Fruit fly (Drosophila melanogaster): ENCODE results near the gene CG7606.

The CG7606 gene

DNA sequence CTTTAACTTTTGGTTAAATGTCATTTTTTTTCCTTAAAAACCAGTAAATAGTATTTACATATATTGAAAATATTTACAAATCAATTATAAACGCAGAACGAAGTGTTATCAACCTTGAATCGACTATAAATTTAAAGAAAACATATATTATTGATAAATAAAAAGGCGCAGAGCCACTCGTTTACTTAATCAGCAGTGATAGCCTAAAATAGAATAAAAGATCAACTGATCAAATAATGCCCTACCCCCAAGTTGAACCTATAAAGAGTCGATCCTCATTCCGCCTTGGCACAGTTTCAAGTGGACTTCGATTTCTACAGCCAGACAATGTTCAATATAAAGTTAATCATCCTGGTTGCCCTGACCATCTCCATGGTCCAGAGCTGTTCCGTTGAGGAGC is at the start of gene CG7606:
Gene CG7606, plus strand, starts transcription at position 301 of the 400 bp plus-strand sequence.
- no peak for TF ChIP-seq CG17801 (GFP tag; optimal IDR thresholded peaks at IDR 0.05; ENCODE audit: partially characterized antibody)

- TF ChIP-seq CG17801 (GFP tag; optimal IDR thresholded peaks at IDR 0.05; ENCODE audit: partially characterized antibody) = no peak
These were observed 46.4 kb upstream of the CG7606 start for dm6 chr3R:17549985-17550384.

DNA sequence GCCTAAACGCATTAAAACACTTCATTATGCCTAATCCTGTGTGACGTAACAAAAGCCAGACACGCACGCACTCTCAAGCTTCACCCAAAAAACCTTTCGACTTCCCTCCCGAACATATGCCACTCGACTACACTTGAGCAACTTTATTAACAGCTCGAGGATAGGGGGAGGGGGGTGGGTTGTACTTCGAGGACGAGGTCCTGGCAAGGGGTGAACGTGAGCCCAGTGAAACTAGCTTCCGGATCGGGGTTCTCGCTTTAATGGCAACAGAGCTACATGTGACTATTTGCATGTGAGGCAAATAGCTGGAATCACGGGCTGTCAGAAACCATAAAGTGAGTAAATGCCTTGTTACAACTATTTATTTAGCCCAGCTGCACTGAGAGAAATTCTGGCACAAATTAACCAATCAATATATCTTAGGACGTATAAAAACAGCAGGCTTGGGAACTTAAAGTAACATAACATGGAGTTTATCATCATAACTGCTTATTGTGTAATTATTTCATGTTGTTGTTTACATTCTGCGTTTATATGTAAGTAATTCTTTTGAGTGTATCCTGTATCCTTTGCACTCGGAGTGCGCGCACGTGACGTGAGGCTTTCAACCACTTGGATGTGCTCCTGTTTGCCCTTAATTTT is 45.4 kb upstream of the CG7606 start:
- no peak for TF ChIP-seq CG17801 (GFP tag; optimal IDR thresholded peaks at IDR 0.05; ENCODE audit: partially characterized antibody)

dm6 chr3R:17557487-17557886 is 38.8 kb upstream of the CG7606 start:
- TF ChIP-seq CG17801 (GFP tag; optimal IDR thresholded peaks at IDR 0.05; ENCODE audit: partially characterized antibody) = no peak

DNA sequence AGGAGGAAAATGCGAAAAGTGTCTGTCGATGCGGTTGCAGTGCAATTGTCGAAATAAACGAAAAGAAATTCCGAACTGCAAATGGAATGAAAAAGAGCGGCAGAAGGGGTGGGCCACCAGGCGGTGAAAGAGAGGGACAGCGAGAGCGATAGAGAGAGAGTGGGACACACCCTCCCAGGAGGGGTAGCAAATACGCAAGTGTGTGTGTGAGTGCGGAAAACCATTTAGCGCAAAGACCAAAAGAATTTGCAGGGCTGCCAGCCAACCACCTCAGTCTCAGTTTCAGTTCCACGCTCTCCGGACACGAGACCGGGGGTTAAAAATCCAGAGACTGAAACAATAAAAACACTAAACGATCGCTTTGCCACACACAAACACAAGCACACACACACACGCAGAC is 37.7 kb upstream of the CG7606 start, which contains the start of gene Hmx:
Gene Hmx, plus strand, starts transcription at position 301 of the 400 bp plus-strand sequence.
- no peak for TF ChIP-seq CG17801 (GFP tag; optimal IDR thresholded peaks at IDR 0.05; ENCODE audit: partially characterized antibody)

- TF ChIP-seq CG17801 (GFP tag; optimal IDR thresholded peaks at IDR 0.05; ENCODE audit: partially characterized antibody) = no peak
These were observed 35.2 kb upstream of the CG7606 start for dm6 chr3R:17561175-17561574.

DNA sequence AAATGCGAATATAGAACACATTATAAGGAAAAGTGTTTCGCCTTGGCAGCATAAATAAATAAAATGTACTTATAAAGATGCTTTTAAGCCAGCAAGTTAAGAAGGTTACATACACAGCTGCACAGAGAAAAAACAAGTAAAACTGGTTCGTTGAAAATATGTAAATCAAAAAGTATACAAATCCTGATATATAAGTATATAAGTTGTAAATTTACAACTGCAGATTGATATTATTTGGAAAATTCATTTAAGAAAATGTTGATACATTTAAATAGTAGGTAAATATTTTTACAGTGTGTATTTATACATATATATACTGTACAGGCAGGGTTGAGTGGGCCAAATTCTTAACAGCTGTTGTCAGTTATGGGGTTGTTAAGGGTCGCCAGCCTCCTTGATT is 31.5 kb upstream of the CG7606 start:
- no peak for TF ChIP-seq CG17801 (GFP tag; optimal IDR thresholded peaks at IDR 0.05; ENCODE audit: partially characterized antibody)

DNA sequence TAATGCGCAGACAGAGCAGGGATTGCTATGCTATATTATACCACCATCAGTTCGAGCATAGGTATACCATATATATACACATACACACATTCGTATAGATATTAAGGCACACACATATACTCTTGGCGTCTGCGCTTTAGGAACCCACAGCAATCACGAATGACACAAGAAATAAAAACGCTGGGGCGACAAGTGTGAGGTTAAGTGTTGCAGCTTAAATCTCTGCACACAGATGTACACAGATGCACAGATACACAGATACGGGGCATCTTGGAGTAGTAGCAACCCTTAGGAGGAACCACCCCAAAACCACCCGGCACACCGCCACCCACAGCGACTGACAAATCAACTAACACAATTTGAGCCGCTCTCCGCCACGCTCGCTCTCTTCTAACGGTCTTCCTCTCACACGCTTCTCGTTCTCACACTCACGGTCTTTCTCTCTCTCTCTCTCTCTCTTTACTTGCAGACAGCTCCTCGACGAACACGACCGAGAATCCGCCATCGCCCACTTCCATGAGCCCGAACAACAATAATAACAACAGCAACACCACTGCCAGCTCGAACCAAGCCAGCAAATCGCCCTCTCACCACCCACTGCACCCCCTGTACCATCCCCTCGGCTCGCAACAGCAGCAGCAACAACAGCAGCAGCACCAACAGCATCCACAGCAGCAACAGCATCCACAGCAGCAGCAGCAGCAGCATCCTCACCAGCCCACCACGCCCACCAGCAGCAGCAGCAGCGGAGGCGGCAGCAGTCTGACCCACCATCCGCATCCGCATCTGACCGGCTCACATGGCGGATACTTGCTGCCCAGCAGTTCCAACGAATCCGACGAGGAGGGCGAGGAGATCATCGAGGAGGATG is 29.5 kb upstream of the CG7606 start:
- no peak for TF ChIP-seq CG17801 (GFP tag; optimal IDR thresholded peaks at IDR 0.05; ENCODE audit: partially characterized antibody)

DNA sequence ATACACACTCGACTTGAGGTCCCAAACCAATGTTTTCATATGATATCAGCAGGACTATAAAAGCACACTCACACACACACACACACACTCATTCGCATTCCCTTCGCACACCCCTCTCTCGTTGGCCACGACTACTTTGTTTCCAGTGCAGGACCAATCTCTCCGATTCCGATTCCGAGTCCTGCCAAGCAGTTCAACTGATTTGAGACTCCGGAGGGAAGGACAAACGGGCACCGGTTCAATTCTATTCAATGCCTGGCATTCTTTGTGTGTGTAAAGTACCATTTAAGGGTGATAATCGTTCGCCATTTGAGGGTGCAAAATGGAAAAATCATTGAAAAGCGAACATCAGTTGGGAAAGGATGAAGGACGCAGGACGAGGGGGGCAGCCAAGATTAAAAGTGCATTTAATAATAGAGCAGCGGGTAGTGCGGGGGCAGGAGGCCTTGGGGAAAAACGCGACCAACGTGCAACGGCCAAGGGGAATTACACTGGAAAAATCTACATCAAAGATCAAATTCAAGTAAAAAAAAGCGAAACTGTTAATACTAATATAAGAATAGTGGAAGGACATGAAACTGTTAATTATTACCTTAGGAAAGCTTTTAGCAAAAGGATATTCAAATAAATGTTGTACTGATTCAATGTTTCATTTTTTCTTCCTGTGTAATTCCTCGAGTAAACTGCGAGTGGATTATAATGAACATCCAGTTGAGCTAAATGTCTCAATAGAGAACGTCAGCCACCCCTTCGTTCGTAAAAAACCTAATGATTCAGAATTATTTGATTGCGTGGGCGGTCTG is 12.5 kb upstream of the CG7606 start:
- no peak for TF ChIP-seq CG17801 (GFP tag; optimal IDR thresholded peaks at IDR 0.05; ENCODE audit: partially characterized antibody)

DNA sequence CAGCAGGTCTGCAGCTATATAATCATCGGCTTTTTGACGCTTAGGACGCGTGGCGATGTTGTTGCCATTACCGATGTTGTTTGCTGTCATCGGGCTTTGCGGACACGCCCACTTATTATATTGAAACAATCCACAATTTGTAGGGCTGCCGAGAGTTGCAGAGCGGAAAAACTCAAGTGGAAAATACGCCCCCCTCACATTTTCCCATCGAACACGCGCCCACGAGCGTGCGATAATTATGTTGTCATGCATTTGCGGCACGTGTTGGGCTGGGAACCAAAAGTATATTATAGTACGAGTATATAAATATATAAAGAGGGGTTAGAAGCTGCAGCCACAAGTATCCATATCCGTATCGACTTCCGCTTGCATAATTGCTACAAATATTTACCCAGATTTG is 7.5 kb upstream of the CG7606 start:
- no peak for TF ChIP-seq CG17801 (GFP tag; optimal IDR thresholded peaks at IDR 0.05; ENCODE audit: partially characterized antibody)

- TF ChIP-seq CG17801 (GFP tag; optimal IDR thresholded peaks at IDR 0.05; ENCODE audit: partially characterized antibody) = no peak
These were observed 4.5 kb upstream of the CG7606 start for dm6 chr3R:17591831-17592230.

DNA sequence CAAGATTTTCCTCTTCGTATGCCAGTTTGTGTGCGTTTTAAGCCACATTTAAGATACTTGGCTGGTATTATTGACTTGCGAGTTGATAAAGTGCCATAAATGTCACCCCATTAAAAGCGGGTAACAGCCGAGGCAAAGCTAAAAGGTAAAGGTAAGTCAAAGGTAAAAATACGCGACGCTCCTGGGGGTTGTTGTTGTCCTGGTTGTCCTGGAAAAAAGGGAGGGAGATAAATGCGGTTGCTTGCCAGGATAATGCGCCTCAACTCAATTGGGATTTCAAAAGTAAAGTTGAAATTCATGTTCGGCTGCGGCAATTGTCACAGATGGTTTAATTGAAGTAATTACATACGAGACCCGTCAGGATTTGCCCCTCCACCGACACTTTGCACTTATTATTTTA is 2.9 kb upstream of the CG7606 start:
- TF ChIP-seq CG17801 (GFP tag; optimal IDR thresholded peaks at IDR 0.05; ENCODE audit: partially characterized antibody) = no peak

DNA sequence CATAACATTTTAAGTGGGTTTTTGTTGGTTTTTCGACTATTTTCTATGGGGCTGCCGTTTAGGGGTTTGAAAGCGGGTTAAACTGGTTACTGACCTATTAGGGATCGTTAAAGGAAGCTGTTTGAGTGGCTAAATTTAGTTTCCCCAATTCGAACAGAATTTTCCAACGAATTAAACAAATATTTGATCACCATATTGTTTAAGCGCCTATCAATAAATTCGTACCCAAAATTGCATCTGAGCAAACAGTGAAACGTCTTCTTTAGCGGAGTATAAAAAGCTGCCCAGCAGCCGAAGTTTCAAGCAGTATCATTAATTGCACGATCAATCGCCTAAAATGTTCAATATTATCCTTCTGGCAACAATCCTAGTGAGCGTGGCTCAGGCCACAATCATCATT is 2.2 kb upstream of the CG7606 start, which contains the start of gene Sgs5bis:
Gene Sgs5bis, plus strand, starts transcription at position 301 of the 400 bp plus-strand sequence.
- TF ChIP-seq CG17801 (GFP tag; optimal IDR thresholded peaks at IDR 0.05; ENCODE audit: partially characterized antibody) = no peak

DNA sequence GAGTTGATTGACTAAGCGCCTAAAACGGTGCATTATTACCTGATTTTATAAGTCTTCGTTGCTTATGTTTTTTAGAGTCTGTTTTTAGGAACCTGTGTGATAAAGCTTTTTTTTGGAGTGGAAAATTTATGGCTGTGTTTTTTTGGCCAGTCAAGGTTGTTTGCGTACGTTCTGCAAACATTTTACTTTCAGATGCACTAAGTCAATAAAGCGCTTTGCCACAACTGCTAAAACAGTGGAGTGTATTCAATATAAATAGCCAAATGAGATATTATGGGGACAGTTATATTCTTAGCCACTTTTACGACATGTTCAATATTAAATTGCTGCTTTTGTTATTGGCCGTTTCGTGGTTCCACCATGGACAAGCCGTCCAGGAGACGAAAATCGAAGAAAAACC is 1.3 kb upstream of the CG7606 start, which contains the start of gene Sgs5:
Gene Sgs5, plus strand, starts transcription at position 279 of the 400 bp plus-strand sequence.
- TF ChIP-seq CG17801 (GFP tag; optimal IDR thresholded peaks at IDR 0.05; ENCODE audit: partially characterized antibody) = no peak

dm6 chr3R:17599695-17600094 is 3.4 kb downstream of the CG7606 start:
- TF ChIP-seq CG17801 (GFP tag; optimal IDR thresholded peaks at IDR 0.05; ENCODE audit: partially characterized antibody) = no peak
